Worm (Caenorhabditis elegans): Measurements from ENCODE around the gene unc-33.

DNA sequence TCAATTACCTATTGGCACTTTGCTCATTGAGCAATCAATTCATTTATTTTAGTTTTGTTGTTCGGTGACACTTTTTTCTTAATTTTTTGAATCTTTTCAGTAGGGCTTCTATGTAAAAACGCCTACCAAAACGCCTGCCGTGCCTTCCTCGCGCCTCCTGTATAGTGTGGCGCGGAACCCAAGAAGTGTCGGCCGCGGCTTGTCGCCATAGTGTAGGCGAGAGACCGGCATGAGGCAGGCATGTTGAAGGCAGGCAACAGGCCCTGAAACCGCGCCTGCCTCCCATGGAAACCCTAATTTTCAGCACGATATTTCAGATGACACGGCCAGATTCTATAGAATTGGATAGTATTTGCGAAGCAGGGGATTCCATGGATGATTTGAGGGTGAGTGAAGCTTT lies 51.9 kb downstream of the unc-33 start, which contains the start of gene otpl-1:
- TF ChIP-seq sea-1 (GFP tag; conservative IDR thresholded peaks at IDR 0.05), result no peak
- TF ChIP-seq ama-1 (optimal IDR thresholded peaks at IDR 0.05), result no peak
- no peak for TF ChIP-seq tbx-37 (GFP tag; conservative IDR thresholded peaks at IDR 0.05)
